Worm (Caenorhabditis elegans) whole organism, L1 larva: ENCODE results near the gene dgat-2.

Experiments
- C04F5.9 ChIP-seq: sonication (generic microtip); optimal IDR thresholded peaks from 2 replicates; lab custom pipeline; 2016; ENCODE audit warnings: missing genetic modification characterization, missing compliant biosample characterization
- alr-1 ChIP-seq: fragments of 200-800 bp; sonication (Bioruptor generic); optimal IDR thresholded peaks from 2 replicates; lab custom pipeline; 2018; ENCODE audit warnings: borderline replicate concordance, mild to moderate bottlenecking, missing genetic modification characterization, missing compliant biosample characterization
- aly-2 ChIP-seq: fragments of 150-350 bp; optimal IDR thresholded peaks from 2 replicates; lab custom pipeline; 2014; ENCODE audit warnings: missing biosample characterization, missing genetic modification characterization
- ama-1 ChIP-seq: fragments of 150-350 bp; optimal IDR thresholded peaks from 2 replicates; lab custom pipeline; 2014
- blmp-1 ChIP-seq: fragments of 150-350 bp; optimal IDR thresholded peaks from 2 replicates; lab custom pipeline; 2014; ENCODE audit warnings: missing biosample characterization, missing genetic modification characterization
- ceh-63 ChIP-seq: fragments of 200-800 bp; sonication (Bioruptor generic); optimal IDR thresholded peaks from 2 replicates; lab custom pipeline; 2018; ENCODE audit warnings: mild to moderate bottlenecking, missing genetic modification characterization, missing compliant biosample characterization
- ceh-8 ChIP-seq: fragments of 200-800 bp; sonication (Bioruptor generic); optimal IDR thresholded peaks from 2 replicates; lab custom pipeline; 2018; ENCODE audit warnings: mild to moderate bottlenecking, missing genetic modification characterization, moderate library complexity, missing compliant biosample characterization
- ceh-88 ChIP-seq: fragments of 200-800 bp; sonication (Bioruptor generic); IDR thresholded peaks from 2 replicates; pipeline ENCODE4 v1.3.6; 2022; ENCODE audit warnings: missing genetic modification characterization, missing compliant biosample characterization
- ceh-90 ChIP-seq: sonication (generic microtip); optimal IDR thresholded peaks from 2 replicates; lab custom pipeline; 2016; ENCODE audit warnings: missing genetic modification characterization, missing compliant biosample characterization
- ces-1 ChIP-seq: fragments of 150-350 bp; optimal IDR thresholded peaks from 2 replicates; lab custom pipeline; 2014; ENCODE audit warnings: missing biosample characterization, missing genetic modification reagents, missing genetic modification characterization
- efl-1 ChIP-seq, 4 experiments: fragments of 150-350 bp; optimal IDR thresholded peaks in 3 of 4; peaks in 1 of 4; 1 replicate in 1 of 4; 2 replicates in 3 of 4; lab custom pipeline; 2014; ENCODE audit warnings: missing biosample characterization in 2 of 4, missing genetic modification characterization in 2 of 4, missing genetic modification reagents in 2 of 4
- egl-27 ChIP-seq, 2 experiments: fragments of 150-350 bp in 1 of 2; sonication (generic microtip); optimal IDR thresholded peaks; 3 replicates each; lab custom pipeline; 2017 to 2018; ENCODE audit warnings: missing biosample characterization in 2 of 2, missing genetic modification characterization in 2 of 2, missing genetic modification reagents in 2 of 2
- elt-3 ChIP-seq, 6 experiments: fragments of 150-350 bp in 1 of 6; sonication (generic microtip); optimal IDR thresholded peaks; 2 replicates each; lab custom pipeline; 2017 to 2018; ENCODE audit warnings: missing biosample characterization in 6 of 6, missing genetic modification characterization in 6 of 6, inconsistent platforms in 1 of 6
- fkh-4 ChIP-seq: sonication (generic microtip); optimal IDR thresholded peaks from 2 replicates; lab custom pipeline; 2016; ENCODE audit warnings: missing compliant biosample characterization, missing genetic modification characterization, borderline replicate concordance
- fos-1 ChIP-seq: fragments of 150-350 bp; optimal IDR thresholded peaks from 2 replicates; lab custom pipeline; 2014; ENCODE audit warnings: missing biosample characterization, missing genetic modification characterization
- grh-1 ChIP-seq: fragments of 200-800 bp; sonication (Bioruptor generic); IDR thresholded peaks from 2 replicates; pipeline ENCODE4 v1.3.6; 2022; ENCODE audit warnings: missing genetic modification reagents, missing genetic modification characterization, missing compliant biosample characterization
- hlh-17 ChIP-seq: fragments of 200-800 bp; sonication (Bioruptor generic); optimal IDR thresholded peaks from 2 replicates; lab custom pipeline; 2018; ENCODE audit warnings: missing genetic modification characterization, mild to moderate bottlenecking, missing compliant biosample characterization, moderate library complexity, borderline replicate concordance
- hlh-4 ChIP-seq: sonication (generic microtip); optimal IDR thresholded peaks from 2 replicates; lab custom pipeline; 2016; ENCODE audit warnings: mild to moderate bottlenecking, missing genetic modification characterization, missing compliant biosample characterization
- hpl-2 ChIP-seq: fragments of 150-350 bp; optimal IDR thresholded peaks from 2 replicates; lab custom pipeline; 2014; ENCODE audit warnings: missing biosample characterization, missing genetic modification reagents, missing genetic modification characterization
- isw-1 ChIP-seq: fragments of 200-800 bp; sonication (Bioruptor generic); IDR thresholded peaks from 2 replicates; pipeline ENCODE4 v1.3.6; 2022; ENCODE audit warnings: missing genetic modification characterization, missing compliant biosample characterization
- lin-13 ChIP-seq: fragments of 150-350 bp; optimal IDR thresholded peaks from 2 replicates; lab custom pipeline; 2014; ENCODE audit warnings: missing biosample characterization, missing genetic modification reagents, missing genetic modification characterization
- lin-15B ChIP-seq: fragments of 150-350 bp; sonication (generic microtip); optimal IDR thresholded peaks from 3 replicates; lab custom pipeline; 2014; ENCODE audit warnings: missing biosample characterization, missing genetic modification characterization
- lin-39 ChIP-seq: fragments of 150-350 bp; optimal IDR thresholded peaks from 2 replicates; lab custom pipeline; 2014; ENCODE audit warnings: missing biosample characterization, missing genetic modification reagents, missing genetic modification characterization
- lir-3 ChIP-seq: sonication (generic microtip); optimal IDR thresholded peaks from 2 replicates; lab custom pipeline; 2016; ENCODE audit warnings: mild to moderate bottlenecking, missing genetic modification characterization, moderate library complexity, missing compliant biosample characterization; ENCODE audit not compliant: poor library complexity
- mab-9 ChIP-seq: fragments of 200-800 bp; sonication (Bioruptor generic); IDR thresholded peaks from 2 replicates; pipeline ENCODE4 v1.3.6; 2022; ENCODE audit warnings: missing genetic modification reagents, missing genetic modification characterization, missing compliant biosample characterization
- mep-1 ChIP-seq: fragments of 150-350 bp; optimal IDR thresholded peaks from 2 replicates; lab custom pipeline; 2014; ENCODE audit warnings: missing biosample characterization, missing genetic modification characterization
- nhr-11 ChIP-seq: fragments of 150-350 bp; optimal IDR thresholded peaks from 2 replicates; lab custom pipeline; 2014; ENCODE audit warnings: missing biosample characterization, missing genetic modification characterization
- nhr-76 ChIP-seq: sonication (generic microtip); optimal IDR thresholded peaks from 2 replicates; lab custom pipeline; 2017; ENCODE audit warnings: missing biosample characterization, missing genetic modification characterization
- nhr-84 ChIP-seq: sonication (generic microtip); optimal IDR thresholded peaks from 2 replicates; lab custom pipeline; 2017; ENCODE audit warnings: missing biosample characterization, missing genetic modification characterization
- nhr-90 ChIP-seq: sonication (generic microtip); optimal IDR thresholded peaks from 2 replicates; lab custom pipeline; 2016; ENCODE audit warnings: mild to moderate bottlenecking, missing genetic modification characterization, missing compliant biosample characterization; ENCODE audit not compliant: poor library complexity
- pax-3 ChIP-seq: fragments of 200-800 bp; sonication (Bioruptor generic); optimal IDR thresholded peaks from 2 replicates; lab custom pipeline; 2018; ENCODE audit warnings: mild to moderate bottlenecking, missing genetic modification characterization, moderate library complexity, missing compliant biosample characterization
- rnt-1 ChIP-seq: sonication (generic microtip); optimal IDR thresholded peaks from 2 replicates; lab custom pipeline; 2016; ENCODE audit warnings: mild to moderate bottlenecking, missing genetic modification characterization, moderate library complexity, missing compliant biosample characterization
- snu-23 ChIP-seq: sonication (generic microtip); optimal IDR thresholded peaks from 2 replicates; lab custom pipeline; 2016; ENCODE audit warnings: missing genetic modification characterization, missing compliant biosample characterization
- sptf-1 ChIP-seq: fragments of 150-350 bp; optimal IDR thresholded peaks from 2 replicates; lab custom pipeline; 2014; ENCODE audit warnings: missing biosample characterization, missing genetic modification characterization
- sup-37 ChIP-seq: fragments of 200-800 bp; sonication (Bioruptor generic); optimal IDR thresholded peaks from 2 replicates; lab custom pipeline; 2018; ENCODE audit warnings: mild to moderate bottlenecking, missing genetic modification characterization, missing compliant biosample characterization
- swsn-7 ChIP-seq: sonication (generic microtip); optimal IDR thresholded peaks from 2 replicates; lab custom pipeline; 2016; ENCODE audit warnings: missing genetic modification characterization, missing compliant biosample characterization
- unc-98 ChIP-seq: fragments of 200-800 bp; sonication (Bioruptor generic); IDR thresholded peaks from 2 replicates; pipeline ENCODE4 v1.3.6; 2022; ENCODE audit warnings: missing genetic modification characterization, missing compliant biosample characterization
- zip-4 ChIP-seq: fragments of 200-800 bp; sonication (Bioruptor generic); optimal IDR thresholded peaks from 2 replicates; lab custom pipeline; 2018; ENCODE audit warnings: mild to moderate bottlenecking, missing genetic modification characterization, moderate library complexity, missing compliant biosample characterization
- ztf-4 ChIP-seq: fragments of 150-350 bp; optimal IDR thresholded peaks from 2 replicates; lab custom pipeline; 2014; ENCODE audit warnings: missing biosample characterization, missing genetic modification characterization

The dgat-2 gene

DNA sequence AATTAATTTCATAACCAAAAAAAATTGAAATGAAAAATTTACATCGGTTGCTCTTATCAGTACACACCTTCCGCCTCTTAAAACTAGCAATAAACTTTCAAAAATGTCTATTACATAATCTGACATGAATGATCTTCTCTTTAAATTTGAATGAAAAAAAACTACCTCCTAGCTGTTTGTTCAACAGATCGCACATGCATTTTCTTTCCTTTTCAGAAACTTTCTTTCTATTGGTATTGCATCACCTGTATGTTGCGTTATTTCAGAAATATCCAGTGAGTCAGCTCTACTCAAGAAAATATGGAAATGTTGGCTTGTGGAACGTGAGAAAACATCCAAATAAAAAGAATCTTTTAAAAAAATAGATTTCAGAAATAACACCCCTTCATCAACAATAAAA is 36.9 kb upstream of the dgat-2 start, which contains the start of gene F57G4.1:
Gene F57G4.1 (plus strand): TSS at position 301 of the 400 bp plus-strand sequence.
- TF ChIP-seq ceh-88 (no peak), hlh-17 (GFP tag; lab: Kevin White, UChicago) (no peak), lin-39 (tag; lab: Kevin White, UChicago) (no peak), nhr-84 (tag; lab: Kevin White, UChicago) (no peak), blmp-1 (tag; lab: Kevin White, UChicago) (no peak), rnt-1 (tag; lab: Kevin White, UChicago) (no peak), C04F5.9 (tag; lab: Kevin White, UChicago) (no peak), mep-1 (tag; lab: Kevin White, UChicago) (no peak), hlh-4 (tag; lab: Kevin White, UChicago) (no peak), lir-3 (tag; lab: Kevin White, UChicago) (no peak), grh-1 (no peak), nhr-90 (tag; lab: Kevin White, UChicago) (no peak), ces-1 (GFP tag; lab: Kevin White, UChicago) (no peak), sptf-1 (tag; lab: Kevin White, UChicago) (no peak), elt-3 (tag; optimal IDR thresholded peaks at IDR 0.05; lab: Kevin White, UChicago) (no peak), ztf-4 (tag; lab: Kevin White, UChicago) (no peak), swsn-7 (tag; lab: Kevin White, UChicago) (no peak)

DNA sequence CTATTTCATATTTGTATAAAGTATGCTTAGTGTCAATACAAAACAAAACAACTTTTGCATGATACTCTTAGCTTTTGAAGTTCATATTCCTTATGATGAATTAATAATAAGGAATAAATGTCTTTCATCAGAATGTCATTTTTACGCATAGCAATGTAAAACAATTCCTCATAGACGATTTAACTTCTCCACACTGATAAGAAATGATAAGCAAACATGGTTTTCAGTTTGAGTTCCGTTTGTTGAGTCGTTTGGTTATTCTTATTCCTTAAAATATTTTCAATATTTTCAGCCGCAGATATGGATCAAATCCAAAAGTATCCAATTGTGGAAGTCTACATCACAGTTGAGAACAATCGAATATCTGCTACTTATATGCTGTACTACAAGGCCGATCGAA is 35.2 kb upstream of the dgat-2 start, which contains the start of gene F57G4.11:
Gene F57G4.11 (plus strand): TSS at position 301 of the 400 bp plus-strand sequence.
- no peak for TF ChIP-seq elt-3 (tag; optimal IDR thresholded peaks at IDR 0.05; lab: Kevin White, UChicago)
- TF ChIP-seq nhr-84 (tag; lab: Kevin White, UChicago) = no peak
- no peak for TF ChIP-seq mab-9 (GFP tag; lab: Robert Waterston, UW)
- no peak for TF ChIP-seq ama-1 (lab: Kevin White, UChicago)
- TF ChIP-seq mep-1 (tag; lab: Kevin White, UChicago) = no peak
- no peak for TF ChIP-seq alr-1 (tag; lab: Kevin White, UChicago)
- no peak for TF ChIP-seq ceh-8 (GFP tag; lab: Kevin White, UChicago)

DNA sequence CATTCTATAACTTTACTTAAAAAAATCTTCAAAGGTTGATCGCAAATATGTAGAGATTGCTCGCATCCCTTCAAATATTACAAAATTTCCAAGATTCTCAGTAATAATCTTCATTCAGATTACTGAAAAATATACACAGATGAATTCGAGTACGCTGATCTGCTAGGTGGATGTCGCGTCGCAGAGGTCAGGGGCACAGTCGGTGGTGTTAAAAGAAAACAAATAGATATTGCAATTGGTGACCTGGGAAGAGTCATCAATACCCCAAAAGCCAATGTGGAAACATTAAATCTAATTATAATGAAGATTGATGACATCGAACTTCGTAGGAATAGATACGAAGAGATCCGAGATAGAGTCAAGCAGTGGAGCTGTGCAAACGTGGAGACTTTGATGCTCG is 31.5 kb upstream of the dgat-2 start, which contains the start of gene F57G4.10:
Gene F57G4.10 (plus strand): TSS at position 301 of the 400 bp plus-strand sequence.
- TF ChIP-seq fkh-4 (tag; lab: Kevin White, UChicago) (no peak), egl-27 (tag; optimal IDR thresholded peaks at IDR 0.05; lab: Kevin White, UChicago) (no peak), snu-23 (GFP tag; lab: Kevin White, UChicago) (no peak), hpl-2 (GFP tag; lab: Kevin White, UChicago) (no peak), efl-1 (optimal IDR thresholded peaks at IDR 0.05; lab: Kevin White, UChicago) (no peak), efl-1 (GFP tag; optimal IDR thresholded peaks at IDR 0.05 in 1 of 2; lab: Kevin White, UChicago) (no peak), ceh-90 (tag; lab: Kevin White, UChicago) (no peak), sup-37 (no peak), hlh-17 (GFP tag; lab: Kevin White, UChicago) (no peak), rnt-1 (tag; lab: Kevin White, UChicago) (no peak), ceh-8 (GFP tag; lab: Kevin White, UChicago) (no peak), zip-4 (no peak)

DNA sequence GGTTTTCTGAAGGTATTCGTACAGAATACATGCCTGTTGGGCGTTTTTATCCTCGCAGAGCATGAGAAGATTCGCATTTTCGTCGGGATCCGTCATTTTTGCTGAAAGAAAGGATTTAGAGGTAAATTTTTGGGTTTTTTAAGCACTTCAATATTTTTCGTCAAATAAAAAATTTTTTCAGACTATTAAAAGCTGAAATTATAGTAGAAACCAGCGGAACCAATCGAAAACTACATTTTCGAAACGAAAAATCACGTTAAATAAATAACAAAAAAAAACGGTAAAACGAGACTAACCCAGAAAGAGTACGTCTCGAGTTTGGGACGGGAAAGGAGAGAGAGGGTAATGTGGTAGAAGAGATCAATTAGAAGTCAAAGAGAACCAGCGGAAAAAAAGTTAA is 9.7 kb upstream of the dgat-2 start, which contains the start of gene fbxa-192:
Gene fbxa-192 (minus strand): TSS at position 101 of the 400 bp plus-strand sequence.
- no peak for TF ChIP-seq pax-3 (tag; lab: Kevin White, UChicago)
- no peak for TF ChIP-seq lin-15B (tag; lab: Kevin White, UChicago)
- TF ChIP-seq lir-3 (tag; lab: Kevin White, UChicago) = no peak
- TF ChIP-seq isw-1 (GFP tag; lab: Robert Waterston, UW) = no peak
- no peak for TF ChIP-seq ama-1 (lab: Kevin White, UChicago)
- TF ChIP-seq ces-1 (GFP tag; lab: Kevin White, UChicago) = no peak
- TF ChIP-seq nhr-76 (tag; lab: Kevin White, UChicago) = no peak
- TF ChIP-seq ceh-63 (GFP tag; lab: Kevin White, UChicago) = no peak
- TF ChIP-seq ceh-90 (tag; lab: Kevin White, UChicago) = no peak
- TF ChIP-seq fos-1 (tag; lab: Kevin White, UChicago) = no peak
- no peak for TF ChIP-seq aly-2 (tag; lab: Kevin White, UChicago)
- no peak for TF ChIP-seq blmp-1 (tag; lab: Kevin White, UChicago)
- TF ChIP-seq hlh-17 (GFP tag; lab: Kevin White, UChicago) = no peak
- no peak for TF ChIP-seq unc-98
- TF ChIP-seq egl-27 (tag; optimal IDR thresholded peaks at IDR 0.05; lab: Kevin White, UChicago) = no peak
- no peak for TF ChIP-seq lin-13 (GFP tag; lab: Kevin White, UChicago)
- TF ChIP-seq snu-23 (GFP tag; lab: Kevin White, UChicago) = no peak
- no peak for TF ChIP-seq nhr-11
- no peak for TF ChIP-seq fkh-4 (tag; lab: Kevin White, UChicago)
